Worm (Caenorhabditis elegans): ENCODE results near the gene F45F2.10.

Gene F45F2.10

ce11 chrV:8518283-8518682 is 389 bp downstream of the F45F2.10 start (continued):
- TF ChIP-seq lir-3 (tag; optimal IDR thresholded peaks at IDR 0.05; ENCODE audit: poor library complexity) (no peak), nhr-76 (tag; optimal IDR thresholded peaks at IDR 0.05) (no peak), swsn-7 (tag; optimal IDR thresholded peaks at IDR 0.05) (peak; percentile 22), lin-35 (GFP tag; optimal IDR thresholded peaks at IDR 0.05) (peak in 1 of 2 experiments; percentile 44), ztf-11 (tag; optimal IDR thresholded peaks at IDR 0.05) (no peak), ztf-4 (tag; optimal IDR thresholded peaks at IDR 0.05) (no peak), pag-3 (tag; optimal IDR thresholded peaks at IDR 0.05; ENCODE audit: borderline replicate concordance, insufficient read depth) (peak; percentile 45), nhr-19 (GFP tag; conservative IDR thresholded peaks at IDR 0.05) (no peak), hpl-2 (GFP tag; optimal IDR thresholded peaks at IDR 0.05) (no peak), hlh-4 (tag; optimal IDR thresholded peaks at IDR 0.05) (no peak), fos-1 (tag; optimal IDR thresholded peaks at IDR 0.05) (no peak), nhr-20 (tag; optimal IDR thresholded peaks at IDR 0.05) (peak; percentile 4), dpl-1 (GFP tag; optimal IDR thresholded peaks at IDR 0.05) (peak in 1 of 3 experiments; percentile 30)

DNA sequence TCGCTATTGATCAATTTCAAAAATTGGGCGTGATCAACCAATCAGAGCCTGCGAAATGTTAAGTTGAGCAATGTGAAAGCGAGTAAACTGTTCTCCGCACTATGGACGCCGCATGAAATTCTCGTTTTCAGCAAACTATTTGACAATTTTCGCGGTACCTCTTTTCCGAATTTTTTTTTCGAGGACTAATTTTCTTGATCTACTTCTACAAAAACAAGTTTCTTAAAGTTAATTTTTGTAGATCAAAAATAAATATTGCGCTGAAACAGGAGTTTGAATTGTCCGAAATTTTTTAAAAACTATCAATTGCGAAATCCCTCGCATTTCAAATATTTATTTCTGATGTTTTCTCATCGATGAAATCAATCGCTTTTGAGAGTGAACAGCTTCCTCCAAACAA is 961 bp downstream of the F45F2.10 start:
- TF ChIP-seq pag-3 (tag; optimal IDR thresholded peaks at IDR 0.05; ENCODE audit: borderline replicate concordance, insufficient read depth) (no peak), zip-4 (GFP tag; optimal IDR thresholded peaks at IDR 0.05) (no peak), tbx-2 (tag; optimal IDR thresholded peaks at IDR 0.05) (no peak), efl-1 (optimal IDR thresholded peaks at IDR 0.05) (no peak), efl-1 (GFP tag; optimal IDR thresholded peaks at IDR 0.05 in 1 of 2) (peak in 1 of 2 experiments; percentile 14), Y116A8C.19 (tag; optimal IDR thresholded peaks at IDR 0.05; ENCODE audit: borderline replicate concordance) (no peak), mef-2 (tag; optimal IDR thresholded peaks at IDR 0.05) (no peak), ztf-11 (tag; optimal IDR thresholded peaks at IDR 0.05) (no peak)

ce11 chrV:8516426-8516825 is 2.2 kb downstream of the F45F2.10 start:
- TF ChIP-seq aly-2 (tag; optimal IDR thresholded peaks at IDR 0.05) (no peak), nhr-76 (tag; optimal IDR thresholded peaks at IDR 0.05) (no peak), mdl-1 (tag; optimal IDR thresholded peaks at IDR 0.05) (no peak), ztf-11 (tag; optimal IDR thresholded peaks at IDR 0.05) (no peak), vab-15 (tag; optimal IDR thresholded peaks at IDR 0.05) (no peak), tbx-2 (tag; optimal IDR thresholded peaks at IDR 0.05) (no peak), nhr-71 (tag; optimal IDR thresholded peaks at IDR 0.05) (no peak), pag-3 (tag; optimal IDR thresholded peaks at IDR 0.05; ENCODE audit: borderline replicate concordance, insufficient read depth) (no peak), lin-39 (tag; optimal IDR thresholded peaks at IDR 0.05) (no peak)

DNA sequence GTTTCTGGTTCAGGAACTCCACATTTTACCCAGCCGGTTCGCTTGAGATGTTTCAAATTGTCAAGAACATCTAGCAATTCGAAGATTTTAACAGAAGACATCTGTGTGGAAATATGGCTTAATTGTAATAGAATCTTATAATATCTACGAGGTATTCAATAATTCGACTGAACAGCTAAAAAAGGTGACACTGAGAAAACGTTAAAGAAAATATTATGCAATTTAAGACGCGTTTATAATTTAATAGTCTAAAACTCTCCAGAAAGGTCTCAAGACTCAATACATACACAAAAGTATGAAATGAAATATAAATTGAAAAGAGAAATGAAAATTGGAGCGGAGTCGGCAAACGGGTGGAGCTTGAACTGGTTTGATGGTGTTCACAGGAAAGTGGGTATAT is 5.3 kb downstream of the F45F2.10 start, which contains the start of gene F45F2.9:
Gene F45F2.9 (minus strand): TSS at position 101 of the 400 bp plus-strand sequence.
- TF ChIP-seq nhr-47 (tag; optimal IDR thresholded peaks at IDR 0.05) = no peak
- TF ChIP-seq C16A3.4 (tag; optimal IDR thresholded peaks at IDR 0.05) = no peak
- TF ChIP-seq ceh-8 (GFP tag; optimal IDR thresholded peaks at IDR 0.05) = no peak
- TF ChIP-seq ceh-90 (tag; optimal IDR thresholded peaks at IDR 0.05) = no peak
- TF ChIP-seq egl-13 (tag; optimal IDR thresholded peaks at IDR 0.05) = no peak
- TF ChIP-seq alr-1 (tag; optimal IDR thresholded peaks at IDR 0.05; ENCODE audit: borderline replicate concordance) = no peak
- no peak for TF ChIP-seq nhr-19 (GFP tag; conservative IDR thresholded peaks at IDR 0.05)
- TF ChIP-seq unc-86 (tag; optimal IDR thresholded peaks at IDR 0.05) = no peak
- no peak for TF ChIP-seq nhr-237 (tag; optimal IDR thresholded peaks at IDR 0.05)
- no peak for TF ChIP-seq unc-98 (GFP tag; IDR thresholded peaks at IDR 0.05)
- no peak for TF ChIP-seq elt-3 (tag; optimal IDR thresholded peaks at IDR 0.05)
- no peak for TF ChIP-seq fkh-8 (tag; optimal IDR thresholded peaks at IDR 0.05)
- TF ChIP-seq pag-3 (tag; optimal IDR thresholded peaks at IDR 0.05; ENCODE audit: borderline replicate concordance, insufficient read depth) = no peak
- no peak for TF ChIP-seq dsc-1 (tag; optimal IDR thresholded peaks at IDR 0.05)
- TF ChIP-seq ama-1 (optimal IDR thresholded peaks at IDR 0.05) = no peak
- TF ChIP-seq ztf-4 (tag; optimal IDR thresholded peaks at IDR 0.05) = no peak
- no peak for TF ChIP-seq lin-15B (tag; optimal IDR thresholded peaks at IDR 0.05)
- no peak for TF ChIP-seq egl-27 (tag; optimal IDR thresholded peaks at IDR 0.05)
- no peak for TF ChIP-seq mef-2 (tag; optimal IDR thresholded peaks at IDR 0.05)

Data from whole organism, L1 larva.